Worm (Caenorhabditis elegans): ENCODE data around the gene mks-1.

mks-1 gene

DNA sequence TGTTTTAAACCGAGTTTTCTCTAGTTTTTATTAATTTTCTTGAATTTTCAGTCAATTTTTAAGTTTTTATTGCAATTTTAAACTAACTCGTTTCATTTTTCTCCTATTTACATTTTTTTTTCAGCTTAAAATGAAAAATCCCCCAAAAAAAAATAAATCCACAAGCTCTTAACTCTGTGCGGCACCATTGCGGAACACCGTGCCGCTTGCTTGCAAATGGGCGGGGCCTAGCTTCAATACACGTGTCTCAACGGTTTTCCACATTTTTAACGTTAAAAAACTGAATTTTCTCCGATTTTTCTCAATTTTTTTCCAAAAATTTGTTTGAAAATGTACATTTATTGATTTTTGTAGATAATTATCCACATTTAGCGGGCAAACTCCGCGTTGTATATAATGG is 11.1 kb upstream of the mks-1 start, which contains the start of gene R148.3 (continued):
- TF ChIP-seq T20F7.1 (GFP tag; optimal IDR thresholded peaks at IDR 0.05) (no peak), nhr-77 (tag; optimal IDR thresholded peaks at IDR 0.05) (no peak), mxl-2 (GFP tag; conservative IDR thresholded peaks at IDR 0.05) (no peak), fkh-10 (GFP tag; optimal IDR thresholded peaks at IDR 0.05) (no peak), hlh-11 (tag; optimal IDR thresholded peaks at IDR 0.05) (peak; percentile 15), rbr-2 (tag; optimal IDR thresholded peaks at IDR 0.05) (no peak), dmd-8 (GFP tag; IDR thresholded peaks at IDR 0.05) (no peak), jun-1 (tag; optimal IDR thresholded peaks at IDR 0.05) (no peak), nhr-10 (tag; optimal IDR thresholded peaks at IDR 0.05) (no peak)

DNA sequence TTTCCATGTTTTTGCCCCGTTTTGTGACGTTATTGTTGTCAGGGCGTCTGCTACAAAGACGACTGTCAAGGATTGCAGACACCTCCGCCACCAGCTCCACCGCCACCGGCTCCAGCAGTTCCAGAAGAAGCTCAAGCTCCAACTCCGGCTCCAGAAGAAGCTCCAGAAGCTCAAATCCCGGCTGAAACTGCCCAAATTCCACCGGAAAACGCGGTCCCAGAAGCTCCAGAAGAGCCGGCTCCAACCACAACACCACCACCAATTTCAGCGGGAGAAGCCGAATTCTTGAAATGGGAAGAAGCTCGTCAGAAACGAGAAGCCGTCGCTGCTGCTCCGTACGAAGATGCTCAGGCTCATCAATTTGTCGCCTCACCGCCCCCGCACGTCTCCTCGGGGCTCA is 9.3 kb upstream of the mks-1 start:
- no peak for TF ChIP-seq ctbp-1 (GFP tag; IDR thresholded peaks at IDR 0.05)
- peak; percentile 90 for TF ChIP-seq set-16 (GFP tag; IDR thresholded peaks at IDR 0.05)

DNA sequence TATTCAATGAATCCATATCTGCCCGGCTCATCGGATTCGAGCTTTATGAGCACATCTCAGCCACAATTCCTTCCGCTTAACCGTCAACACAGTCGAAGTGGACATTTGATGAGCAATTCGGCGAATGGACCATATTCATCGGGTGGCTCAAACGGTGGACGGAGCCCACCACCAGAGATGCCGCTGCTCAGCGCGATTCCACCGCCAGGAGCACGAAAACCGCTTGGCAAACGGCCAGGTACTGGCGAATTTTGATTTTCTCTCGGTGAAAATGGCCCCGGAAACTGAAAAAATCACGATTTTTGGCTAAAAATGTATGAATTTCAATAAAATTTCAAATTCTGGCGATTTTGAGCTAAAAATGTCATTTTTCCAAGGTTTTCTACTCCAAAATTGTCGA is 6.2 kb upstream of the mks-1 start:
- TF ChIP-seq T26A8.4 (GFP tag; IDR thresholded peaks at IDR 0.05): no peak
- TF ChIP-seq set-16 (GFP tag; IDR thresholded peaks at IDR 0.05): peak; percentile 61

DNA sequence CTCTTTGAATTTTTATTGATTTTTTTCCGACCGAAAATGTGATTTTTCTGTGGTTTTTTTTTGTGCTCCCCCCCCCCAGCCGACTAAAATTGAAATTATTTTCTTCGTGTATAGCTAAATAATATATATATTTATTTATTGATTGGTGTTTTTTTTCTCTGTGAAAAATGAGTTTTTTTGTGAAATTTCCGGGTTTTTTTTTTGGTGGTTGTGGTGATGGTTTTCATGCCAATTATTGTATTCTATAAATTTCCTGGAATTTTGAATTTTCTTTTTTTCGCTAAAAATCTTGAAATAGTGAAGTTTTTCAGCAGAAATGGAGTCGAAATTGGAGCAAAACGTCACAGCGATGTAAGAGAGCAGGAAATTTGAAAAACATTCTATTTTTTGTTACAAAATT is 2.7 kb upstream of the mks-1 start, which contains the start of gene lmtr-5:
Gene lmtr-5 (plus strand): TSS at position 301 of the 400 bp plus-strand sequence.
- TF ChIP-seq zip-2 (tag; optimal IDR thresholded peaks at IDR 0.05): no peak
- no peak for TF ChIP-seq gei-8 (GFP tag; optimal IDR thresholded peaks at IDR 0.05)
- no peak for TF ChIP-seq arid-1 (GFP tag; conservative IDR thresholded peaks at IDR 0.05)
- TF ChIP-seq mes-2 (tag; optimal IDR thresholded peaks at IDR 0.05; ENCODE audit: poor library complexity, severe bottlenecking): no peak
- no peak for TF ChIP-seq jun-1 (tag; optimal IDR thresholded peaks at IDR 0.05)
- TF ChIP-seq zip-11 (GFP tag; IDR thresholded peaks at IDR 0.05): no peak
- TF ChIP-seq dmd-9 (GFP tag; IDR thresholded peaks at IDR 0.05): no peak
- no peak for TF ChIP-seq unc-130 (GFP tag; optimal IDR thresholded peaks at IDR 0.05)
- no peak for TF ChIP-seq nhr-77 (tag; optimal IDR thresholded peaks at IDR 0.05)
- no peak for TF ChIP-seq nhr-237 (tag; optimal IDR thresholded peaks at IDR 0.05)
- TF ChIP-seq mdt-29 (GFP tag; IDR thresholded peaks at IDR 0.05): no peak
- no peak for TF ChIP-seq vab-7 (GFP tag; IDR thresholded peaks at IDR 0.05)
- no peak for TF ChIP-seq ceh-62 (tag; optimal IDR thresholded peaks at IDR 0.05)
- no peak for TF ChIP-seq snpc-4 (tag; optimal IDR thresholded peaks at IDR 0.05)
- TF ChIP-seq Y5F2A.4 (GFP tag; optimal IDR thresholded peaks at IDR 0.05): no peak
- TF ChIP-seq lim-7 (GFP tag; IDR thresholded peaks at IDR 0.05): no peak

DNA sequence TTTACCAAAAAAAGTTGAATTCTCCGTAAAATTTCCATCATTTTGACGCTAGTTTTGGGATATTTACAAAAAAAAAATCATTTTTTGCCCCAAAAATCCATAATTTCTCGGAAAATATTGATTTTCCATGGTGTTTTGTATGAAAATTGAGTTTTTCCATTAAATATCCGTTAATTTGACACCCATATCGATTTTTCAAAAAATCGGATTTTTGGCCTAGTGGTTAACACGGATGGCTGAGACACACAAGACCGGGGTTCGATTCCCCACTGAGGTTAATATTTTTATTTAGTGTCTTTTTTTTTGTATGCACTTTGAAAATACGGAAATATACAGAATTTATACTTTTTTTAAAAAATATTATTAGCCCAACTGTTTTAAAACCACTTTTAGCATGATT is 848 bp upstream of the mks-1 start:
- no peak for TF ChIP-seq Y48G9A.11 (GFP tag; IDR thresholded peaks at IDR 0.05)

DNA sequence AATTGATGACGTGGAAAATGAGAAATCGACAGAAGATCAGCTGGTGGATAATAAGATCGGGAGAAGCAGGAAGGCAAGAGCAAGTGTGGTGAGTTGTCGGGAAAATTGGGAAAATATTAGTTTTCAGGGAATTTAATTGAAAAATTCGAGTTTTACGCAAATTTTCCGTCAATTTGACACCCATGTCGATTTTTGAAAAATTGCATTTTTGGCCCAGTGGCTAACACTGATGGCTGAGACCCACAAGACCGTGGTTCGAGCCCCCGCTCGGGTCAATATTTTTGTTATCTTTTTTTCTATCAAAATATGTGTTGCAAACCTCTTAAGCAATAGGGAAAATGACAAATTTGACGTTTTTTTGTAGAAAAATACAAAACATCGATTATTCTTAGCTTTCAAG is 2.5 kb downstream of the mks-1 start:
- TF ChIP-seq sdz-12 (GFP tag; optimal IDR thresholded peaks at IDR 0.05): no peak
- no peak for TF ChIP-seq ZK546.5 (tag; optimal IDR thresholded peaks at IDR 0.05)
- no peak for TF ChIP-seq mep-1 (tag; optimal IDR thresholded peaks at IDR 0.05)
- TF ChIP-seq ceh-32 (tag; optimal IDR thresholded peaks at IDR 0.05; ENCODE audit: poor library complexity): no peak
- TF ChIP-seq tra-1 (GFP tag; IDR thresholded peaks at IDR 0.05): no peak
- TF ChIP-seq T26A8.4 (GFP tag; IDR thresholded peaks at IDR 0.05): no peak
- TF ChIP-seq snpc-1.2 (GFP tag; IDR thresholded peaks at IDR 0.05): no peak
- TF ChIP-seq lin-13 (GFP tag; optimal IDR thresholded peaks at IDR 0.05): no peak
- TF ChIP-seq daf-8 (GFP tag; IDR thresholded peaks at IDR 0.05): no peak
- TF ChIP-seq hmg-1.1 (GFP tag; IDR thresholded peaks at IDR 0.05): no peak
- TF ChIP-seq skn-1 (tag; optimal IDR thresholded peaks at IDR 0.05): no peak
- TF ChIP-seq Y75B8A.6 (GFP tag; IDR thresholded peaks at IDR 0.05): no peak
- TF ChIP-seq ZK337.2 (GFP tag; IDR thresholded peaks at IDR 0.05): no peak
- no peak for TF ChIP-seq nhr-48 (tag; optimal IDR thresholded peaks at IDR 0.05)
- no peak for TF ChIP-seq F49E8.2 (tag; optimal IDR thresholded peaks at IDR 0.05; ENCODE audit: borderline replicate concordance)
- no peak for TF ChIP-seq ceh-28 (tag; optimal IDR thresholded peaks at IDR 0.05)
- TF ChIP-seq ceh-82 (tag; optimal IDR thresholded peaks at IDR 0.05): no peak
- TF ChIP-seq lin-38 (GFP tag; IDR thresholded peaks at IDR 0.05): no peak
- no peak for TF ChIP-seq nhr-111 (GFP tag; optimal IDR thresholded peaks at IDR 0.05)
- no peak for TF ChIP-seq jun-1 (tag; optimal IDR thresholded peaks at IDR 0.05)

Data from whole organism, L4 larva.